Worm (Caenorhabditis elegans) whole organism, young adult: ENCODE data around the gene sec-20.

Experiments used
- D2030.7 ChIP-seq: fragments of 200-800 bp; sonication (Bioruptor generic); IDR thresholded peaks from 2 replicates; pipeline ENCODE4 v1.3.6; 2022; ENCODE audit warnings: missing genetic modification reagents, missing genetic modification characterization, missing compliant biosample characterization
- F55B11.4 ChIP-seq: sonication (generic microtip); optimal IDR thresholded peaks from 2 replicates; lab custom pipeline; 2016; ENCODE audit warnings: missing compliant biosample characterization, missing genetic modification characterization, borderline replicate concordance; ENCODE audit not compliant: insufficient read depth
- K12H6.12 ChIP-seq: fragments of 200-800 bp; sonication (Bioruptor generic); optimal IDR thresholded peaks from 2 replicates; lab custom pipeline; 2018; ENCODE audit warnings: mild to moderate bottlenecking, missing genetic modification characterization, missing compliant biosample characterization
- T26A5.8 ChIP-seq: sonication (generic microtip); optimal IDR thresholded peaks from 2 replicates; lab custom pipeline; 2016; ENCODE audit warnings: missing genetic modification characterization, missing compliant biosample characterization
- Y95B8A.8 ChIP-seq: fragments of 200-800 bp; sonication (Bioruptor generic); IDR thresholded peaks from 2 replicates; pipeline ENCODE4 v1.3.6; 2022; ENCODE audit warnings: missing genetic modification reagents, missing genetic modification characterization, missing compliant biosample characterization
- athp-1 ChIP-seq: sonication (generic microtip); optimal IDR thresholded peaks from 2 replicates; lab custom pipeline; 2017; ENCODE audit warnings: mild to moderate bottlenecking, missing genetic modification characterization, missing compliant biosample characterization
- ceh-58 ChIP-seq: fragments of 200-800 bp; sonication (Bioruptor generic); IDR thresholded peaks from 2 replicates; pipeline ENCODE4 v1.3.6; 2022; ENCODE audit warnings: missing genetic modification characterization, missing compliant biosample characterization
- efl-1 ChIP-seq: fragments of 150-350 bp; optimal IDR thresholded peaks from 2 replicates; lab custom pipeline; 2014; ENCODE audit warnings: missing biosample characterization, missing genetic modification reagents, missing genetic modification characterization
- fkh-3 ChIP-seq: sonication (generic microtip); optimal IDR thresholded peaks from 2 replicates; lab custom pipeline; 2016; ENCODE audit warnings: mild to moderate bottlenecking, missing genetic modification characterization, missing compliant biosample characterization
- nfya-2 ChIP-seq: fragments of 200-800 bp; sonication (Bioruptor generic); IDR thresholded peaks from 2 replicates; pipeline ENCODE4 v1.3.6; 2022; ENCODE audit warnings: missing genetic modification reagents, missing genetic modification characterization, missing compliant biosample characterization
- pbrm-1 ChIP-seq: fragments of 200-800 bp; sonication (Bioruptor generic); IDR thresholded peaks from 2 replicates; pipeline ENCODE4 v1.3.6; 2022; ENCODE audit warnings: missing genetic modification reagents, missing genetic modification characterization, missing compliant biosample characterization
- sea-2 ChIP-seq: fragments of 200-800 bp; sonication (Bioruptor generic); IDR thresholded peaks from 2 replicates; pipeline ENCODE4 v1.3.6; 2022; ENCODE audit warnings: missing genetic modification characterization, missing compliant biosample characterization
- zim-3 ChIP-seq: sonication (generic microtip); optimal IDR thresholded peaks from 2 replicates; lab custom pipeline; 2017; ENCODE audit warnings: mild to moderate bottlenecking, missing genetic modification characterization, moderate library complexity, missing compliant biosample characterization
- ztf-18 ChIP-seq: sonication (generic microtip); optimal IDR thresholded peaks from 2 replicates; lab custom pipeline; 2016; ENCODE audit warnings: missing genotype, mild to moderate bottlenecking, missing genetic modification characterization, missing compliant biosample characterization

The sec-20 gene

DNA sequence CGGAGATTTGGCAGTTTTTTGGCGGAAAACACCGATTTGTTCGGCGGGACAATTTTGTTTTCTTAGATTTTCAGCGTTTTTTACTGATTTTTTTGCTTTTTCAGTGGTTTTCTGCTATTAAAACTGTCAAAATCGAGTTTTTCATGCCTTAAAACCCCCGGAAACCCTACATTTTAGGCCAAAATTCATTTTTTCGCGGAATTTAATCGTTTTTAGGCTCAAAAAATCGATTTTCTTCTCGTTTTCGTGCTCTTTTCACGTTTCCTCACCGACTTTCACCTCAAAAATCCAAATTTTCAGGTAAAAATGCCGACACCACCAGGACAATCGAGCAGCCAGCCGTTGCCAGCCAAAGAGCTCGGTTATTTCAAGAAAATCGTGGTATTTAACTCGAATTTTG is 43.6 kb downstream of the sec-20 start, which contains the start of gene hpo-29:
TSS of gene hpo-29 (plus strand) at position 301 of the 400 bp plus-strand sequence.
- TF ChIP-seq T26A5.8 (tag; lab: Kevin White, UChicago) = no peak
- no peak for TF ChIP-seq F55B11.4 (tag; lab: Kevin White, UChicago)
- no peak for TF ChIP-seq fkh-3 (tag; lab: Kevin White, UChicago)
- TF ChIP-seq zim-3 (tag; lab: Kevin White, UChicago) = no peak
- TF ChIP-seq Y95B8A.8 (GFP tag; lab: Robert Waterston, UW) = no peak
- TF ChIP-seq ztf-18 (tag; lab: Kevin White, UChicago) = no peak
- TF ChIP-seq athp-1 (tag; lab: Kevin White, UChicago) = no peak
- TF ChIP-seq ceh-58 (GFP tag; lab: Robert Waterston, UW) = no peak
- no peak for TF ChIP-seq nfya-2 (GFP tag; lab: Robert Waterston, UW)
- TF ChIP-seq K12H6.12 (tag; lab: Kevin White, UChicago) = no peak
- no peak for TF ChIP-seq efl-1
- TF ChIP-seq D2030.7 (GFP tag; lab: Robert Waterston, UW) = no peak
- no peak for TF ChIP-seq sea-2 (GFP tag; lab: Robert Waterston, UW)
- TF ChIP-seq pbrm-1 (GFP tag; lab: Robert Waterston, UW) = no peak
